Worm (Caenorhabditis elegans): ENCODE data around the gene vit-3.
A peak's percentile ranks its signal among the peaks of the same experiment; 100 is the strongest.

Gene vit-3

DNA sequence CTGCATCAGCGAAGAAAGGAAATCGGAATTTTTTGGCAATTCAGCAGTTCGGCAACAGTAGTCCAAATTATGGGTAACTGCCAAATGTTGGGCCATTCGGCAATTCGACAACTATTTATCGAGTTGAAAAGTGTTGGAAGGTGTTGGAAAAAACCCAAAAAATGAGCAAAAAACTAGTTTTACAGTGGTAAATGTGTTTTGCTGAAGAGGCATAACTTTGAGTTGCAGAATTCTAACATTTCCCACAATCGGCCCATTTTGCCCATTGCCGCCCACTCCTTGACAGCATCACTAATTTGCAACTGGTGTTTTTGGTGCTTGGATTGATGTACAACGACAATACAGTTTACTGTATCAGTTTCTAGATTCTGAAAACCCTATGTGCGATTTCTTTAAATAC lies 18.7 kb downstream of the vit-3 start:
- TF ChIP-seq xnd-1 (tag; optimal IDR thresholded peaks at IDR 0.05) (no peak), tlf-1 (GFP tag; optimal IDR thresholded peaks at IDR 0.05) (no peak), F22D6.2 (tag; optimal IDR thresholded peaks at IDR 0.05) (no peak), athp-1 (tag; optimal IDR thresholded peaks at IDR 0.05) (no peak), F52B5.7 (tag; optimal IDR thresholded peaks at IDR 0.05) (no peak), snpc-1.1 (tag; optimal IDR thresholded peaks at IDR 0.05; ENCODE audit: insufficient read depth) (no peak), D2030.7 (GFP tag; IDR thresholded peaks at IDR 0.05) (no peak), B0336.3 (GFP tag; IDR thresholded peaks at IDR 0.05) (no peak), dpl-1 (GFP tag; optimal IDR thresholded peaks at IDR 0.05) (no peak), dox-1 (GFP tag; IDR thresholded peaks at IDR 0.05) (no peak), cebp-2 (GFP tag; IDR thresholded peaks at IDR 0.05) (no peak), Y56A3A.18 (GFP tag; IDR thresholded peaks at IDR 0.05) (no peak)

DNA sequence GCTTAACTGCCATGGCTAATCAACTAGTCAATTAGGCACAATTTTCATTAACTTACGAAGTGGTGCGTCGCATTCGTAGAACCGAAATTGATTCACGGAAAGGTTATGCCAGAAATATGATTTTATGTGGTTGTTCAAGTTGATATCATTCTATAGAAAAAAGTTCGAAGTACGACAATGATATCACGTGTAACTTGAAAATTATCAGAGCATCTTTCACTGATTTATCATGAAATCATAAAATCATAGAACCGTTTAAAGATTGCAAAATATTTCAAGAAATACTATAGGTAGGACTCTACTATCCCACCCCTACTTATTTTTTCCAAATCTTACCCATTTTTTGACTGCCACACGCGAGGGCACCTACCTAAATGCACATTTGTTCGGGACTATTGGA lies 19.4 kb downstream of the vit-3 start:
- no peak for TF ChIP-seq dox-1 (GFP tag; IDR thresholded peaks at IDR 0.05)
- peak; percentile 45 for TF ChIP-seq nhr-80 (tag; optimal IDR thresholded peaks at IDR 0.05)

DNA sequence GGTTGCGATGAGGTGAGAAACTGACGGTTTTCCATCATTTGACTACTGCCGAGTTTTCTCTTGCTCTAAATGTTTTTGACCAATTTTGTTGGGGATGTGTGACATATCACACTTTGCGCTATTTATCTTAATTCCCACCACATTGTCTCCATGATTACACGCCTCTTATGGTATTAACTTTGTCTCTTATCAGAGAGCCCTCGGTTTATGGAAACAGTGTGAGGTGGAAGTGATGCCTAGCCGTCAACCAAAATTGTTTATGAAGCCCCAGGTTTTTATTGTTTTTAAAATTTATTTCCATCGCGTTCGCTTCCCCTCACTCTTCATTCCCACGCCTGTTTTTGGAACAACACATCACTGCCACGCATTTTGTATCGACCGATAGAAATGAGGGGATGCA lies 21.2 kb downstream of the vit-3 start:
- TF ChIP-seq nhr-120 (GFP tag; IDR thresholded peaks at IDR 0.05) (no peak), nhr-80 (tag; optimal IDR thresholded peaks at IDR 0.05) (peak; percentile 46)

DNA sequence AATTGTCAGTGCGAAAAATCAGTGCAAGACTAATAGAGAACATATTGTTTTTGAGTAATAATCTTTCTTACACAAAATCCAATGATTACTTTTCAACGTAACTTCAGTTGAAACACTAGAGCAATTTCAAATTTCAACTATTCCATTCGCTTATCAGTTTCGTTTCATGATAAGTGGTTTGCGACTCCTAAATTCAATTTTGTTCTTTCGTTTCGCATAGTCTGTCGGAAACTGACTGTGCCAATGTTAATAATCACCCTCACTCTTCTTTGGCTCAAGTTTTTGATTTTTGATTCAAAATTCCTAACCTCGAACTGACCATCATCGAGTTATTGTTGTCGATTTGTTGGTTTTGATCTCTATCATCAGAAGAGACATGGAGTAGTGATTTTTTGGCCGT lies 23.6 kb downstream of the vit-3 start:
- no peak for TF ChIP-seq sptf-2 (GFP tag; optimal IDR thresholded peaks at IDR 0.05)
- peak; percentile 80 for TF ChIP-seq nhr-80 (tag; optimal IDR thresholded peaks at IDR 0.05)
- TF ChIP-seq ceh-79 (tag; optimal IDR thresholded peaks at IDR 0.05), result no peak
- no peak for TF ChIP-seq F57A8.1 (GFP tag; optimal IDR thresholded peaks at IDR 0.05)
- TF ChIP-seq zim-3 (tag; optimal IDR thresholded peaks at IDR 0.05), result no peak
- no peak for TF ChIP-seq ceh-91 (GFP tag; IDR thresholded peaks at IDR 0.05)
- no peak for TF ChIP-seq dox-1 (GFP tag; IDR thresholded peaks at IDR 0.05)
- no peak for TF ChIP-seq hsf-1 (GFP tag; IDR thresholded peaks at IDR 0.05)

DNA sequence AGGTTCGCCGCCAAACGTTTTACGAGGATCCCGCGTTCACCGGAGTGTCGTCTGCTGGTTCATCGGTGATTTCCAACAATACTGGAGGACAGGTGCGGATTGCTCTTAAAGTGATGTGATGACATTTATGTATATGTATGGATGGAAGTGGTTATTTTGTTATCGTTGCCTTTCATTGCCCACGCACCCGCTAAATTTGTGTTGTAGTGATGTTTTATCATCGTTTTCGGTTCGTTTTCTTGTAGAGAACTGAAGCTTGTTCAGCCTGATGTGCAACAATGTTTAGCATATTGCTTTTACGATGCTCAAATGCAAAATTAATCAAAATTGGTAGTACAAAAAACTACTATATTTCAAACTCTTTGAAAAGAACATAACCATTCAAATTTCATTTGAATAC lies 24.5 kb downstream of the vit-3 start:
- no peak for TF ChIP-seq ekl-4 (GFP tag; IDR thresholded peaks at IDR 0.05)
- no peak for TF ChIP-seq sea-2 (GFP tag; IDR thresholded peaks at IDR 0.05)
- TF ChIP-seq nhr-80 (tag; optimal IDR thresholded peaks at IDR 0.05), result peak; percentile 31

DNA sequence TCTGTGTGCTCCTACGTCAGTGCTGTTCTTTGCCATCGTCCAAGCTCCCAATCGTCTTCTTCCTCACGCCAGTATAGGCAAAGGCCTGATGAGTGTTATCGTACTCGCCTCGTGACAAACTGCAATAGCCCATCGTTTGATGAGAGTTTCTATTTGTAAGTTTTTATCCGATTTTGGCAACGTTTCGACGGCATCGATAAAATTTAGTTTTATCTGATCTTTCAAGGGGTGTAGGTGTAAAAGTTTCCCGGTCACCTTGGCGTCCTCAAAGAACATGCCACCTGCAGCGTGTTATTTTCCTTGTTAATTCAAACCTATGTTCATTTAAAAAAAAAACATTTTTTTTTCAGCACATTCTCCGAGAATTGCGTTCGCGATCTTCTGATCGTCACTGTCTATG lies 25.3 kb downstream of the vit-3 start:
- TF ChIP-seq nhr-80 (tag; optimal IDR thresholded peaks at IDR 0.05) (no peak), bed-1 (GFP tag; IDR thresholded peaks at IDR 0.05) (no peak), ekl-4 (GFP tag; IDR thresholded peaks at IDR 0.05) (no peak), T07F8.4 (tag; optimal IDR thresholded peaks at IDR 0.05) (no peak), atf-7 (tag; optimal IDR thresholded peaks at IDR 0.05) (no peak), snpc-4 (GFP tag; optimal IDR thresholded peaks at IDR 0.05) (no peak), snpc-4 (tag; optimal IDR thresholded peaks at IDR 0.05) (no peak)

DNA sequence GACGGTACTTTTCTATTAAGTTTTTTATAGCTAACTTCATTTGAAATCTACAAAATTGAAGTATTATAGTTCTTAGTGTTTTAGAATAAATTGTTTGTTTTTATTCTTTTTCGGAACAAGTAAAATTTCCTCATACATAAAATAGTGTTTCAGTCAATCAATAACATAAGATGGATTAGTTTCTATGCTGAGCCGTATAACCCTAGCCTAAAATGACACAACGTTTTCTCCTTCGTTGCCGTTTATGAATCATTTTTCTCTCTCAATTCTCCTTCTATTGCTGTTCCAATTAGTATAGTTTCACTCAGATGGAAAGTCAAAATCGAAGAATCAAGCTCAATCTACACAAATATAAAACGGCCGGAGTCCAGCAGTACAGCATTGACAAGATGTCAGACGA lies 30.1 kb downstream of the vit-3 start, which contains the start of gene rgs-7:
Gene rgs-7 (plus strand): TSS at position 301 of the 400 bp plus-strand sequence.
- TF ChIP-seq ceh-58 (GFP tag; IDR thresholded peaks at IDR 0.05) (no peak), unc-130 (GFP tag; optimal IDR thresholded peaks at IDR 0.05) (no peak), dox-1 (GFP tag; IDR thresholded peaks at IDR 0.05) (no peak), sdz-38 (tag; optimal IDR thresholded peaks at IDR 0.05) (no peak), rpc-1 (optimal IDR thresholded peaks at IDR 0.05) (no peak), rpc-1 (tag; optimal IDR thresholded peaks at IDR 0.05) (no peak), him-1 (tag; optimal IDR thresholded peaks at IDR 0.05) (no peak), Y95B8A.8 (GFP tag; IDR thresholded peaks at IDR 0.05) (no peak), K12H6.12 (tag; optimal IDR thresholded peaks at IDR 0.05) (no peak), bed-1 (GFP tag; IDR thresholded peaks at IDR 0.05) (no peak), lag-1 (GFP tag; IDR thresholded peaks at IDR 0.05) (no peak), aptf-2 (GFP tag; conservative IDR thresholded peaks at IDR 0.05) (no peak), akir-1 (GFP tag; optimal IDR thresholded peaks at IDR 0.05) (no peak), F49E8.2 (tag; optimal IDR thresholded peaks at IDR 0.05; ENCODE audit: insufficient read depth) (no peak), hlh-12 (tag; optimal IDR thresholded peaks at IDR 0.05) (no peak), efl-1 (GFP tag; optimal IDR thresholded peaks at IDR 0.05) (no peak), tbp1 (GFP tag; optimal IDR thresholded peaks at IDR 0.05) (no peak)

All from whole organism, young adult.